Worm (Caenorhabditis elegans) whole organism, L2 larva: Measurements from ENCODE around the gene cnt-1.

Source experiments
- nhr-25 ChIP-seq: fragments of 150-350 bp; sonication (generic microtip); optimal IDR thresholded peaks from 3 replicates; lab custom pipeline; 2014; ENCODE audit warnings: missing biosample characterization, missing genetic modification characterization
- nhr-6 ChIP-seq: fragments of 150-350 bp; optimal IDR thresholded peaks from 2 replicates; lab custom pipeline; 2014; ENCODE audit warnings: missing biosample characterization, missing genetic modification characterization

ce11 chrII:12052136-12052535 is 36.5 kb downstream of the cnt-1 start:
- TF ChIP-seq nhr-25 (tag; lab: Kevin White, UChicago) (no peak), nhr-6 (tag; lab: Kevin White, UChicago) (no peak)
